Worm (Caenorhabditis elegans): ENCODE measurements around the gene Y46H3C.7.
"Not testable (repeated sequence)": the region's sequence is repeated elsewhere in the genome, so short reads cannot be mapped to it uniquely, and the experiment has no call there.

The Y46H3C.7 gene

ce11 chrV:1693876-1694275, at the start of gene Y46H3C.7:
TSS of gene Y46H3C.7 (minus strand) at chrV:1694022.
- not testable (repeated sequence) for TF ChIP-seq nhr-12, aha-1, ztf-11 (tag; optimal IDR thresholded peaks at IDR 0.05)

ce11 chrV:1743205-1743870, 49.5 kb upstream of the Y46H3C.7 start, which contains the start of gene nhr-256:
TSS of gene nhr-256 (plus strand) at chrV:1743771.
- peak; percentile 43 for TF ChIP-seq C16A3.4 (tag; optimal IDR thresholded peaks at IDR 0.05)
- TF ChIP-seq mdl-1 (tag; optimal IDR thresholded peaks at IDR 0.05): peak in 1 of 2 experiments; percentile 71
- TF ChIP-seq tbx-2 (tag; optimal IDR thresholded peaks at IDR 0.05): peak; percentile 67
- TF ChIP-seq snu-23 (GFP tag; optimal IDR thresholded peaks at IDR 0.05): peak; percentile 84
- peak; percentile 67 for TF ChIP-seq nhr-77 (tag; optimal IDR thresholded peaks at IDR 0.05)
- peak; percentile 37 for TF ChIP-seq skn-1 (tag; optimal IDR thresholded peaks at IDR 0.05)
- TF ChIP-seq snpc-4 (tag; optimal IDR thresholded peaks at IDR 0.05): peak; percentile 52
- peak; percentile 4 for TF ChIP-seq hpl-2 (GFP tag; optimal IDR thresholded peaks at IDR 0.05)
- TF ChIP-seq ceh-82 (tag; optimal IDR thresholded peaks at IDR 0.05): peak; percentile 2 to 34 (median 13)
- no peak for TF ChIP-seq lin-39 (tag; optimal IDR thresholded peaks at IDR 0.05)
- peak; percentile 50 to 75 for TF ChIP-seq lsy-2 (tag; optimal IDR thresholded peaks at IDR 0.05)
- TF ChIP-seq fkh-8 (tag; optimal IDR thresholded peaks at IDR 0.05): peak; percentile 50
- TF ChIP-seq lin-15B (tag; optimal IDR thresholded peaks at IDR 0.05): no peak
- TF ChIP-seq swsn-7 (tag; optimal IDR thresholded peaks at IDR 0.05): peak; percentile 54
- peak; percentile 44 to 80 for TF ChIP-seq lin-35 (GFP tag; optimal IDR thresholded peaks at IDR 0.05)
- TF ChIP-seq nhr-20 (tag; optimal IDR thresholded peaks at IDR 0.05): peak; percentile 84
- peak; percentile 61 for TF ChIP-seq mep-1 (tag; optimal IDR thresholded peaks at IDR 0.05)
- no peak for TF ChIP-seq tlp-1 (tag; optimal IDR thresholded peaks at IDR 0.05)
- no peak for TF ChIP-seq fkh-10 (GFP tag; optimal IDR thresholded peaks at IDR 0.05)
- peak; percentile 29 for TF ChIP-seq nhr-12 (tag; optimal IDR thresholded peaks at IDR 0.05)
- peak; percentile 68 for TF ChIP-seq nhr-90 (tag; optimal IDR thresholded peaks at IDR 0.05; ENCODE audit: poor library complexity)
- TF ChIP-seq zag-1 (tag; optimal IDR thresholded peaks at IDR 0.05): no peak
- no peak for TF ChIP-seq nhr-84 (tag; optimal IDR thresholded peaks at IDR 0.05)
- no peak for TF ChIP-seq ama-1 (optimal IDR thresholded peaks at IDR 0.05)
- peak; percentile 35 for TF ChIP-seq nhr-11 (tag; optimal IDR thresholded peaks at IDR 0.05)
- peak; percentile 40 to 55 (median 48) for TF ChIP-seq dpl-1 (GFP tag; optimal IDR thresholded peaks at IDR 0.05)
- TF ChIP-seq irx-1 (tag; optimal IDR thresholded peaks at IDR 0.05): peak; percentile 33
- no peak for TF ChIP-seq ets-5 (GFP tag; IDR thresholded peaks at IDR 0.05)
- peak; percentile 72 for TF ChIP-seq nhr-19 (GFP tag; conservative IDR thresholded peaks at IDR 0.05)
- TF ChIP-seq efl-1 (optimal IDR thresholded peaks at IDR 0.05): peak; percentile 72 to 82
- peak; percentile 43 to 64 for TF ChIP-seq efl-1 (GFP tag; optimal IDR thresholded peaks at IDR 0.05 in 1 of 2)
- TF ChIP-seq nhr-237 (tag; optimal IDR thresholded peaks at IDR 0.05): peak; percentile 49
- no peak for TF ChIP-seq alr-1 (tag; optimal IDR thresholded peaks at IDR 0.05; ENCODE audit: borderline replicate concordance)
- TF ChIP-seq nhr-28 (tag; optimal IDR thresholded peaks at IDR 0.05): peak; percentile 50
- no peak for TF ChIP-seq pag-3 (tag; optimal IDR thresholded peaks at IDR 0.05; ENCODE audit: borderline replicate concordance, insufficient read depth)
- TF ChIP-seq xbp-1 (tag; optimal IDR thresholded peaks at IDR 0.05): peak; percentile 27
- TF ChIP-seq nhr-47 (tag; optimal IDR thresholded peaks at IDR 0.05): peak; percentile 62
- TF ChIP-seq elt-2 (tag; optimal IDR thresholded peaks at IDR 0.05): peak; percentile 85
- TF ChIP-seq elt-3 (tag; optimal IDR thresholded peaks at IDR 0.05): peak in 3 of 6 experiments; percentile 22 to 57 (median 56)
- peak; percentile 60 for TF ChIP-seq rnt-1 (tag; optimal IDR thresholded peaks at IDR 0.05)
- TF ChIP-seq blmp-1 (tag; optimal IDR thresholded peaks at IDR 0.05): peak; percentile 92
- TF ChIP-seq lir-3 (tag; optimal IDR thresholded peaks at IDR 0.05; ENCODE audit: poor library complexity): peak; percentile 32
- peak; percentile 40 for TF ChIP-seq dsc-1 (tag; optimal IDR thresholded peaks at IDR 0.05)
- peak; percentile 84 for TF ChIP-seq nhr-71 (tag; optimal IDR thresholded peaks at IDR 0.05)
- TF ChIP-seq fos-1 (tag; optimal IDR thresholded peaks at IDR 0.05): peak; percentile 38
- peak; percentile 84 for TF ChIP-seq nhr-85 (tag)
- no peak for TF ChIP-seq fkh-4 (tag; optimal IDR thresholded peaks at IDR 0.05; ENCODE audit: borderline replicate concordance)

Measured in whole organism, L1 larva.